Fruit fly (Drosophila melanogaster) whole organism, embryonic: ENCODE results near the gene Cpr65Az.

Experiments used
- ATbp ChIP-seq: fragments of 200-800 bp; sonication (Bioruptor generic); optimal IDR thresholded peaks from 2 replicates; lab custom pipeline; 2017; ENCODE audit warnings: missing biosample characterization, mild to moderate bottlenecking, missing genetic modification characterization, missing genetic modification reagents
- CG10147 ChIP-seq: fragments of 200-800 bp; sonication (Bioruptor generic); optimal IDR thresholded peaks from 2 replicates; lab custom pipeline; 2019; ENCODE audit warnings: missing biosample characterization, mild to moderate bottlenecking, missing genetic modification characterization, moderate library complexity
- CG11504 ChIP-seq: fragments of 200-800 bp; sonication (Bioruptor generic); optimal IDR thresholded peaks from 3 replicates; lab custom pipeline; 2019; ENCODE audit warnings: missing biosample characterization, mild to moderate bottlenecking, missing genetic modification characterization, moderate library complexity
- CG12769 ChIP-seq: fragments of 200-800 bp; sonication (Bioruptor generic); optimal IDR thresholded peaks from 2 replicates; lab custom pipeline; 2019; ENCODE audit warnings: missing biosample characterization, mild to moderate bottlenecking, missing genetic modification characterization, moderate library complexity
- CG15011 ChIP-seq: fragments of 200-800 bp; sonication (Bioruptor generic); optimal IDR thresholded peaks from 3 replicates; lab custom pipeline; 2018; ENCODE audit warnings: missing biosample characterization, mild to moderate bottlenecking, missing genetic modification characterization
- CG17802 ChIP-seq: fragments of 200-800 bp; sonication (Bioruptor generic); optimal IDR thresholded peaks from 2 replicates; lab custom pipeline; 2018; ENCODE audit warnings: missing biosample characterization, mild to moderate bottlenecking, missing genetic modification characterization, moderate library complexity
- CG31365 ChIP-seq: fragments of 200-800 bp; sonication (Bioruptor generic); optimal IDR thresholded peaks from 2 replicates; lab custom pipeline; 2018; ENCODE audit warnings: missing biosample characterization, mild to moderate bottlenecking, missing genetic modification characterization
- CG31441 ChIP-seq: fragments of 200-800 bp; sonication (Bioruptor generic); IDR thresholded peaks from 2 replicates; pipeline ENCODE4 v1.3.6; 2022; ENCODE audit warnings: missing biosample characterization, missing genetic modification characterization
- CG4328 ChIP-seq: fragments of 200-800 bp; sonication (Bioruptor generic); optimal IDR thresholded peaks from 3 replicates; lab custom pipeline; 2017; ENCODE audit warnings: missing biosample characterization, missing genetic modification reagents, missing genetic modification characterization
- CG4854 ChIP-seq: fragments of 200-800 bp; sonication (Bioruptor generic); optimal IDR thresholded peaks from 2 replicates; lab custom pipeline; 2016; ENCODE audit warnings: missing biosample characterization, missing genetic modification characterization, inconsistent platforms
- CG8388 ChIP-seq: fragments of 200-800 bp; sonication (Bioruptor generic); optimal IDR thresholded peaks from 2 replicates; lab custom pipeline; 2019; ENCODE audit warnings: missing biosample characterization, mild to moderate bottlenecking, missing genetic modification characterization, moderate library complexity
- CG9817 ChIP-seq: fragments of 200-800 bp; sonication (Bioruptor generic); optimal IDR thresholded peaks from 2 replicates; lab custom pipeline; 2018; ENCODE audit warnings: missing biosample characterization, mild to moderate bottlenecking, missing genetic modification characterization, moderate library complexity
- CTCF ChIP-seq: fragments of 200-800 bp; sonication (Bioruptor generic); optimal IDR thresholded peaks from 2 replicates; lab custom pipeline; 2017; ENCODE audit warnings: missing biosample characterization, mild to moderate bottlenecking, missing genetic modification characterization, moderate library complexity
- CrebB ChIP-seq: fragments of 200-800 bp; sonication (Bioruptor generic); optimal IDR thresholded peaks from 3 replicates; lab custom pipeline; 2018; ENCODE audit warnings: missing biosample characterization, mild to moderate bottlenecking, missing genetic modification characterization
- Dbx ChIP-seq: fragments of 200-800 bp; sonication (Bioruptor generic); IDR thresholded peaks from 3 replicates; pipeline ENCODE4 v1.3.6; 2022; ENCODE audit warnings: missing biosample characterization, missing genetic modification characterization
- ERR ChIP-seq: fragments of 200-800 bp; sonication (Bioruptor generic); optimal IDR thresholded peaks from 2 replicates; lab custom pipeline; 2016; ENCODE audit warnings: missing biosample characterization, missing genetic modification characterization
- H15 ChIP-seq: fragments of 200-800 bp; sonication (Bioruptor generic); IDR thresholded peaks from 3 replicates; pipeline ENCODE4 v1.3.6; 2022; ENCODE audit warnings: missing biosample characterization, missing genetic modification characterization
- H2.0 ChIP-seq: fragments of 200-800 bp; sonication (Bioruptor generic); IDR thresholded peaks from 2 replicates; pipeline ENCODE4 v1.3.6; 2022; ENCODE audit warnings: missing biosample characterization, missing genetic modification characterization
- HHEX ChIP-seq: fragments of 200-800 bp; sonication (Bioruptor generic); optimal IDR thresholded peaks from 3 replicates; lab custom pipeline; 2017; ENCODE audit warnings: missing biosample characterization, mild to moderate bottlenecking, missing genetic modification characterization, missing genetic modification reagents
- Lim3 ChIP-seq: fragments of 200-800 bp; sonication (Bioruptor generic); IDR thresholded peaks from 2 replicates; pipeline ENCODE4 v1.3.6; 2022; ENCODE audit warnings: missing biosample characterization, missing genetic modification characterization
- MTF-1 ChIP-seq: fragments of 200-800 bp; sonication (Bioruptor generic); optimal IDR thresholded peaks from 2 replicates; lab custom pipeline; 2018; ENCODE audit warnings: missing biosample characterization, mild to moderate bottlenecking, missing genetic modification characterization, borderline replicate concordance
- Neu2 ChIP-seq: fragments of 200-800 bp; sonication (Bioruptor generic); optimal IDR thresholded peaks from 3 replicates; lab custom pipeline; 2016; ENCODE audit warnings: missing biosample characterization, missing genetic modification characterization, borderline replicate concordance
- Nf-YC ChIP-seq: fragments of 200-800 bp; optimal IDR thresholded peaks from 3 replicates; lab custom pipeline; 2019; ENCODE audit warnings: missing biosample characterization, mild to moderate bottlenecking, missing genetic modification characterization, moderate library complexity
- Ptx1 ChIP-seq: fragments of 200-800 bp; sonication (Bioruptor generic); IDR thresholded peaks from 2 replicates; pipeline ENCODE4 v1.3.6; 2022; ENCODE audit warnings: missing biosample characterization, missing genetic modification characterization
- Sry-β ChIP-seq: fragments of 200-800 bp; sonication (Bioruptor generic); optimal IDR thresholded peaks from 2 replicates; lab custom pipeline; 2018; ENCODE audit warnings: missing biosample characterization, mild to moderate bottlenecking, missing genetic modification characterization, moderate library complexity
- Stat92E ChIP-seq, 3 experiments: fragments of >200 bp in 2 of 3; fragments of 200-800 bp in 1 of 3; sonication (Bioruptor generic) in 1 of 3; optimal IDR thresholded peaks; 2 replicates each; lab custom pipeline; 2017 to 2019; ENCODE audit warnings: missing biosample characterization in 3 of 3, missing genetic modification characterization in 3 of 3, mild to moderate bottlenecking in 1 of 3, moderate library complexity in 1 of 3
- Taf1 ChIP-seq: fragments of 200-800 bp; sonication (Bioruptor generic); IDR thresholded peaks from 2 replicates; pipeline ENCODE4 v1.3.6; 2022; ENCODE audit warnings: missing biosample characterization, missing genetic modification characterization
- Trl ChIP-seq, 3 experiments: fragments of >200 bp in 2 of 3; fragments of 200-800 bp in 1 of 3; sonication (Bioruptor generic) in 1 of 3; optimal IDR thresholded peaks; 2 replicates in 1 of 3; 3 replicates in 2 of 3; lab custom pipeline; 2016 to 2017; ENCODE audit warnings: missing biosample characterization in 1 of 3, missing genetic modification characterization in 1 of 3
- Xrp1 ChIP-seq: fragments of 200-800 bp; sonication (Bioruptor generic); IDR thresholded peaks from 2 replicates; pipeline ENCODE4 v1.3.6; 2022; ENCODE audit warnings: missing biosample characterization, missing genetic modification characterization
- aop ChIP-seq: fragments of 200-800 bp; sonication (Bioruptor generic); IDR thresholded peaks from 2 replicates; pipeline ENCODE4 v1.3.6; 2022; ENCODE audit warnings: missing biosample characterization, missing genetic modification characterization
- cato ChIP-seq: fragments of 200-800 bp; sonication (Bioruptor generic); optimal IDR thresholded peaks from 2 replicates; lab custom pipeline; 2016; ENCODE audit warnings: missing biosample characterization, missing genetic modification characterization, borderline replicate concordance
- da ChIP-seq: fragments of 200-800 bp; sonication (Bioruptor generic); optimal IDR thresholded peaks from 2 replicates; lab custom pipeline; 2016; ENCODE audit warnings: missing biosample characterization, missing genetic modification characterization
- ewg ChIP-seq: fragments of 200-800 bp; sonication (Bioruptor generic); optimal IDR thresholded peaks from 3 replicates; lab custom pipeline; 2017; ENCODE audit warnings: mild to moderate bottlenecking, missing biosample characterization, missing genetic modification reagents, missing genetic modification characterization
- gsb ChIP-seq: fragments of 200-800 bp; sonication (Bioruptor generic); IDR thresholded peaks from 2 replicates; pipeline ENCODE4 v1.3.6; 2022; ENCODE audit warnings: missing biosample characterization, missing genetic modification characterization
- jigr1 ChIP-seq: fragments of 200-800 bp; sonication (Bioruptor generic); IDR thresholded peaks from 3 replicates; pipeline ENCODE4 v1.3.6; 2022; ENCODE audit warnings: missing biosample characterization, missing genetic modification characterization
- jing ChIP-seq: fragments of 200-800 bp; sonication (Bioruptor generic); optimal IDR thresholded peaks from 2 replicates; lab custom pipeline; 2018; ENCODE audit warnings: missing biosample characterization, mild to moderate bottlenecking, missing genetic modification characterization
- klu ChIP-seq: fragments of 200-800 bp; sonication (Bioruptor generic); IDR thresholded peaks from 2 replicates; pipeline ENCODE4 v1.3.6; 2022; ENCODE audit warnings: missing biosample characterization, missing genetic modification characterization
- nau ChIP-seq: fragments of 200-800 bp; sonication (Bioruptor generic); optimal IDR thresholded peaks from 3 replicates; lab custom pipeline; 2017; ENCODE audit warnings: missing biosample characterization, mild to moderate bottlenecking, missing genetic modification characterization, missing genetic modification reagents
- odd ChIP-seq: fragments of 200-800 bp; sonication (Bioruptor generic); optimal IDR thresholded peaks from 2 replicates; lab custom pipeline; 2017; ENCODE audit warnings: missing biosample characterization, mild to moderate bottlenecking, missing genetic modification characterization
- onecut ChIP-seq: fragments of 200-800 bp; sonication (Bioruptor generic); IDR thresholded peaks from 2 replicates; pipeline ENCODE4 v1.3.6; 2022; ENCODE audit warnings: missing biosample characterization, missing genetic modification characterization
- p53 ChIP-seq: fragments of 200-800 bp; sonication (Bioruptor generic); optimal IDR thresholded peaks from 2 replicates; lab custom pipeline; 2016; ENCODE audit warnings: missing biosample characterization, missing genetic modification characterization
- peb ChIP-seq: fragments of 200-800 bp; sonication (Bioruptor generic); IDR thresholded peaks from 2 replicates; pipeline ENCODE4 v1.3.6; 2022; ENCODE audit warnings: missing biosample characterization, missing genetic modification characterization
- pum ChIP-seq: fragments of 200-800 bp; sonication (Bioruptor generic); optimal IDR thresholded peaks from 2 replicates; lab custom pipeline; 2016; ENCODE audit warnings: missing biosample characterization, missing genetic modification characterization
- pzg ChIP-seq: fragments of 200-800 bp; sonication (Bioruptor generic); optimal IDR thresholded peaks from 3 replicates; lab custom pipeline; 2018; ENCODE audit warnings: missing biosample characterization, mild to moderate bottlenecking, missing genetic modification characterization, moderate library complexity
- ro ChIP-seq: fragments of 200-800 bp; sonication (Bioruptor generic); IDR thresholded peaks from 2 replicates; pipeline ENCODE4 v1.3.6; 2022; ENCODE audit warnings: missing biosample characterization, missing genetic modification characterization
- sima ChIP-seq: fragments of 200-800 bp; sonication (Bioruptor generic); optimal IDR thresholded peaks from 2 replicates; lab custom pipeline; 2016; ENCODE audit warnings: missing biosample characterization, missing genetic modification characterization
- slou ChIP-seq: fragments of 200-800 bp; sonication (Bioruptor generic); optimal IDR thresholded peaks from 3 replicates; lab custom pipeline; 2016; ENCODE audit warnings: missing biosample characterization, missing genetic modification characterization
- ttk ChIP-seq: fragments of 200-800 bp; sonication (Bioruptor generic); IDR thresholded peaks from 2 replicates; pipeline ENCODE4 v2.1.2; 2022; ENCODE audit warnings: missing biosample characterization, missing genetic modification characterization
- unpg ChIP-seq: fragments of 200-800 bp; sonication (Bioruptor generic); optimal IDR thresholded peaks from 3 replicates; lab custom pipeline; 2018; ENCODE audit warnings: missing biosample characterization, mild to moderate bottlenecking, missing genetic modification characterization, moderate library complexity

Cpr65Az gene

dm6 chr3L:6192822-6193555, 32.4 kb downstream of the Cpr65Az start, which contains the start of the genes Sf3b6 and Tnpo (continued):
- TF ChIP-seq Dbx (GFP tag; lab: Robert Waterston, UW) (peak; percentile 84), Neu2 (no peak), pzg (GFP tag; lab: Kevin White, UChicago) (peak; percentile 74), CG17802 (peak; percentile 47), Trl (optimal IDR thresholded peaks at IDR 0.05; lab: Kevin White, UChicago) (peak in 1 of 2 experiments; percentile 28), Trl (GFP tag; optimal IDR thresholded peaks at IDR 0.05; lab: Kevin White, UChicago) (peak; percentile 61), gsb (GFP tag; lab: Robert Waterston, UW) (peak; percentile 58), aop (GFP tag; lab: Robert Waterston, UW) (no peak), ERR (no peak), unpg (GFP tag; lab: Kevin White, UChicago) (no peak), H2.0 (GFP tag; lab: Robert Waterston, UW) (peak; percentile 66; the same call in 1 of the 2 replicates), nau (no peak), ro (GFP tag; lab: Robert Waterston, UW) (peak; percentile 48; the same call in 1 of the 2 replicates), CG31365 (no peak), CG15011 (peak; percentile 74), CG10147 (GFP tag; lab: Kevin White, UChicago) (no peak), CG12769 (no peak), jigr1 (GFP tag; lab: Robert Waterston, UW) (peak; percentile 85), slou (peak; percentile 82), Taf1 (GFP tag; lab: Robert Waterston, UW) (peak; percentile 68; the same call in 1 of the 2 replicates), CG4854 (GFP tag; lab: Kevin White, UChicago) (peak; percentile 56), Ptx1 (GFP tag; lab: Robert Waterston, UW) (peak; percentile 92), MTF-1 (GFP tag; lab: Kevin White, UChicago) (no peak), da (GFP tag; lab: Kevin White, UChicago) (peak; percentile 15), sima (GFP tag; lab: Kevin White, UChicago) (no peak), ttk (peak; percentile 82), klu (GFP tag; lab: Robert Waterston, UW) (peak; percentile 85), Xrp1 (GFP tag; lab: Robert Waterston, UW) (peak; percentile 82), ATbp (no peak), peb (GFP tag; lab: Robert Waterston, UW) (peak; percentile 70), jing (no peak), ewg (GFP tag; lab: Kevin White, UChicago) (no peak), Nf-YC (tag; lab: Kevin White, UChicago) (no peak), CrebB (tag; lab: Kevin White, UChicago) (peak; percentile 49), cato (GFP tag; lab: Kevin White, UChicago) (peak; percentile 65), Stat92E (GFP tag; optimal IDR thresholded peaks at IDR 0.05; lab: Kevin White, UChicago) (peak in 1 of 3 experiments; percentile 32), onecut (no peak), Lim3 (no peak), CG4328 (GFP tag; lab: Kevin White, UChicago) (peak; percentile 82), CG8388 (GFP tag; lab: Kevin White, UChicago) (no peak), CG11504 (no peak), p53 (GFP tag; lab: Kevin White, UChicago) (peak; percentile 35), H15 (GFP tag; lab: Robert Waterston, UW) (peak; percentile 69; the same call in 2 of the 3 replicates), CG31441 (GFP tag; lab: Robert Waterston, UW) (no peak), Sry-β (GFP tag; lab: Kevin White, UChicago) (peak; percentile 70), CTCF (GFP tag; lab: Kevin White, UChicago) (no peak), pum (GFP tag; lab: Kevin White, UChicago) (peak; percentile 78), odd (GFP tag; lab: Kevin White, UChicago) (no peak), CG9817 (tag; lab: Kevin White, UChicago) (peak; percentile 87), HHEX (GFP tag; lab: Kevin White, UChicago) (peak; percentile 70)
